Fruit fly (Drosophila melanogaster) whole organism, embryonic: ENCODE data around the gene mRpL46.

Experiments
- B-H2 ChIP-seq: fragments of 200-800 bp; sonication (Bioruptor generic); optimal IDR thresholded peaks from 2 replicates; lab custom pipeline; 2018; ENCODE audit warnings: missing biosample characterization, mild to moderate bottlenecking, missing genetic modification characterization
- BEAF-32 ChIP-seq: fragments of 200-800 bp; sonication (Bioruptor generic); optimal IDR thresholded peaks from 3 replicates; lab custom pipeline; 2017; ENCODE audit warnings: missing biosample characterization, missing genetic modification characterization, mild to moderate bottlenecking, moderate library complexity, missing genetic modification reagents
- Blimp-1 ChIP-seq: fragments of 200-800 bp; sonication (Bioruptor generic); optimal IDR thresholded peaks from 3 replicates; lab custom pipeline; 2018; ENCODE audit warnings: missing biosample characterization, missing genetic modification characterization, mild to moderate bottlenecking, moderate library complexity, missing genetic modification reagents
- Bteb2 ChIP-seq: fragments of 200-800 bp; sonication (Bioruptor generic); optimal IDR thresholded peaks from 2 replicates; lab custom pipeline; 2016; ENCODE audit warnings: missing biosample characterization, missing genetic modification characterization
- CG10565 ChIP-seq: fragments of 200-800 bp; sonication (Bioruptor generic); optimal IDR thresholded peaks from 3 replicates; lab custom pipeline; 2016; ENCODE audit warnings: missing biosample characterization, mild to moderate bottlenecking, missing genetic modification characterization
- CG11456 ChIP-seq: fragments of 200-800 bp; sonication (Bioruptor generic); IDR thresholded peaks from 3 replicates; pipeline ENCODE4 v1.3.6; 2022; ENCODE audit warnings: missing biosample characterization, missing genetic modification characterization
- CG11504 ChIP-seq: fragments of 200-800 bp; sonication (Bioruptor generic); optimal IDR thresholded peaks from 3 replicates; lab custom pipeline; 2019; ENCODE audit warnings: missing biosample characterization, mild to moderate bottlenecking, missing genetic modification characterization, moderate library complexity
- CG13287 ChIP-seq: fragments of 200-800 bp; sonication (Bioruptor generic); IDR thresholded peaks from 2 replicates; pipeline ENCODE4 v1.3.6; 2022; ENCODE audit warnings: missing biosample characterization, missing genetic modification characterization; ENCODE audit not compliant: partially characterized antibody
- CG13624 ChIP-seq: fragments of 200-800 bp; sonication (Bioruptor generic); optimal IDR thresholded peaks from 2 replicates; lab custom pipeline; 2016; ENCODE audit warnings: missing biosample characterization, missing genetic modification characterization
- CG13775 ChIP-seq: fragments of 200-800 bp; sonication (Bioruptor generic); optimal IDR thresholded peaks from 3 replicates; lab custom pipeline; 2017; ENCODE audit warnings: missing biosample characterization, mild to moderate bottlenecking, missing genetic modification characterization
- CG15269 ChIP-seq: fragments of 200-800 bp; sonication (Bioruptor generic); optimal IDR thresholded peaks from 2 replicates; lab custom pipeline; 2018; ENCODE audit warnings: missing biosample characterization, mild to moderate bottlenecking, missing genetic modification characterization, moderate library complexity
- CG15479 ChIP-seq: fragments of 200-800 bp; sonication (Bioruptor generic); optimal IDR thresholded peaks from 3 replicates; lab custom pipeline; 2019; ENCODE audit warnings: missing biosample characterization, mild to moderate bottlenecking, missing genetic modification characterization, moderate library complexity
- CG17359 ChIP-seq: fragments of 200-800 bp; sonication (Bioruptor generic); optimal IDR thresholded peaks from 3 replicates; lab custom pipeline; 2018; ENCODE audit warnings: missing biosample characterization, mild to moderate bottlenecking, missing genetic modification characterization, moderate library complexity
- CG31388 ChIP-seq: fragments of 200-800 bp; sonication (Bioruptor generic); optimal IDR thresholded peaks from 2 replicates; lab custom pipeline; 2016; ENCODE audit warnings: missing biosample characterization, missing genetic modification characterization
- CG4282 ChIP-seq: fragments of 200-800 bp; sonication (Bioruptor generic); optimal IDR thresholded peaks from 2 replicates; lab custom pipeline; 2016; ENCODE audit warnings: missing biosample characterization, missing genetic modification characterization
- CG6854 ChIP-seq: fragments of 200-800 bp; sonication (Bioruptor generic); optimal IDR thresholded peaks from 3 replicates; lab custom pipeline; 2017; ENCODE audit warnings: missing biosample characterization, mild to moderate bottlenecking, missing genetic modification characterization
- CG8924 ChIP-seq: fragments of 200-800 bp; optimal IDR thresholded peaks from 3 replicates; lab custom pipeline; 2019; ENCODE audit warnings: missing biosample characterization, mild to moderate bottlenecking, missing genetic modification characterization, moderate library complexity
- Elba2 ChIP-seq: fragments of 200-800 bp; sonication (Bioruptor generic); optimal IDR thresholded peaks from 3 replicates; lab custom pipeline; 2016; ENCODE audit warnings: missing biosample characterization, missing genetic modification characterization
- Ets65A ChIP-seq: fragments of 200-800 bp; sonication (Bioruptor generic); peaks from one replicate; lab custom pipeline; 2016; ENCODE audit warnings: missing biosample characterization, missing genetic modification characterization
- Fer1 ChIP-seq: fragments of 200-800 bp; sonication (Bioruptor generic); optimal IDR thresholded peaks from 2 replicates; lab custom pipeline; 2017; ENCODE audit warnings: missing biosample characterization, mild to moderate bottlenecking, missing genetic modification characterization
- Gug ChIP-seq: fragments of 200-800 bp; sonication (Bioruptor generic); IDR thresholded peaks from 4 replicates; pipeline ENCODE4 v1.3.6; 2022; ENCODE audit warnings: missing biosample characterization, missing genetic modification characterization
- Myb ChIP-seq: fragments of 200-800 bp; sonication (Bioruptor generic); optimal IDR thresholded peaks from 2 replicates; lab custom pipeline; 2016; ENCODE audit warnings: missing biosample characterization, missing genetic modification characterization
- Neu2 ChIP-seq: fragments of 200-800 bp; sonication (Bioruptor generic); optimal IDR thresholded peaks from 3 replicates; lab custom pipeline; 2016; ENCODE audit warnings: missing biosample characterization, missing genetic modification characterization, borderline replicate concordance
- Scr ChIP-seq: fragments of 200-800 bp; sonication (Bioruptor generic); IDR thresholded peaks from 2 replicates; pipeline ENCODE4 v1.3.6; 2022; ENCODE audit warnings: missing biosample characterization, missing genetic modification characterization; ENCODE audit not compliant: partially characterized antibody
- aop ChIP-seq: fragments of 200-800 bp; sonication (Bioruptor generic); IDR thresholded peaks from 2 replicates; pipeline ENCODE4 v1.3.6; 2022; ENCODE audit warnings: missing biosample characterization, missing genetic modification characterization
- ci ChIP-seq: fragments of 200-800 bp; sonication (Bioruptor generic); IDR thresholded peaks from 3 replicates; pipeline ENCODE4 v1.3.6; 2022; ENCODE audit warnings: missing biosample characterization, missing genetic modification characterization
- crol ChIP-seq: fragments of 200-800 bp; sonication (Bioruptor generic); IDR thresholded peaks from 2 replicates; pipeline ENCODE4 v1.3.6; 2022; ENCODE audit warnings: missing biosample characterization, missing genetic modification characterization
- cwo ChIP-seq: fragments of 200-800 bp; sonication (Bioruptor generic); optimal IDR thresholded peaks from 3 replicates; lab custom pipeline; 2017; ENCODE audit warnings: missing biosample characterization, missing genetic modification characterization, mild to moderate bottlenecking, moderate library complexity, missing genetic modification reagents
- dati ChIP-seq: fragments of 200-800 bp; sonication (Bioruptor generic); IDR thresholded peaks from 2 replicates; pipeline ENCODE4 v1.3.6; 2022; ENCODE audit warnings: missing biosample characterization, missing genetic modification characterization
- dmrt99B ChIP-seq: fragments of 200-800 bp; sonication (Bioruptor generic); optimal IDR thresholded peaks from 2 replicates; lab custom pipeline; 2018; ENCODE audit warnings: missing biosample characterization, mild to moderate bottlenecking, missing genetic modification characterization, moderate library complexity
- exex ChIP-seq: fragments of 200-800 bp; sonication (Bioruptor generic); optimal IDR thresholded peaks from 4 replicates; lab custom pipeline; 2018; ENCODE audit warnings: missing biosample characterization, mild to moderate bottlenecking, missing genetic modification characterization, moderate library complexity
- fru ChIP-seq: fragments of >200 bp; optimal IDR thresholded peaks from 2 replicates; lab custom pipeline; 2017
- ftz-f1 ChIP-seq: fragments of 200-800 bp; sonication (Bioruptor generic); optimal IDR thresholded peaks from 2 replicates; lab custom pipeline; 2016; ENCODE audit warnings: missing biosample characterization, missing genetic modification characterization
- grn ChIP-seq: fragments of 200-800 bp; sonication (Bioruptor generic); optimal IDR thresholded peaks from 3 replicates; lab custom pipeline; 2017; ENCODE audit warnings: missing biosample characterization, missing genetic modification characterization
- lov ChIP-seq, 2 experiments: fragments of 200-800 bp in 1 of 2; fragments of >200 bp in 1 of 2; sonication (Bioruptor generic) in 1 of 2; IDR thresholded peaks in 1 of 2; optimal IDR thresholded peaks in 1 of 2; 2 replicates in 1 of 2; 3 replicates in 1 of 2; pipeline versions ENCODE4 v1.3.6 to Lab custom; 2017 to 2022; ENCODE audit warnings: missing biosample characterization in 1 of 2, missing genetic modification characterization in 1 of 2
- nom ChIP-seq: fragments of 200-800 bp; sonication (Bioruptor generic); optimal IDR thresholded peaks from 2 replicates; lab custom pipeline; 2017; ENCODE audit warnings: missing biosample characterization, missing genetic modification characterization, mild to moderate bottlenecking, moderate library complexity, missing genetic modification reagents
- otp ChIP-seq: fragments of 200-800 bp; sonication (Bioruptor generic); IDR thresholded peaks from 3 replicates; pipeline ENCODE4, ENCODE4 v1.3.6; 2022; ENCODE audit warnings: missing biosample characterization, missing genetic modification characterization
- pum ChIP-seq: fragments of 200-800 bp; sonication (Bioruptor generic); optimal IDR thresholded peaks from 2 replicates; lab custom pipeline; 2016; ENCODE audit warnings: missing biosample characterization, missing genetic modification characterization
- rib ChIP-seq: fragments of 200-800 bp; sonication (Bioruptor generic); IDR thresholded peaks from 2 replicates; pipeline ENCODE4 v1.3.6; 2022; ENCODE audit warnings: missing biosample characterization, missing genetic modification characterization
- row ChIP-seq: fragments of 200-800 bp; sonication (Bioruptor generic); IDR thresholded peaks from 3 replicates; pipeline ENCODE4 v1.3.6; 2022; ENCODE audit warnings: missing biosample characterization, missing genetic modification characterization
- sna ChIP-seq: fragments of 200-800 bp; sonication (Bioruptor generic); IDR thresholded peaks from 2 replicates; pipeline ENCODE4 v1.3.6; 2022; ENCODE audit warnings: missing biosample characterization, missing genetic modification characterization; ENCODE audit not compliant: partially characterized antibody
- sqz ChIP-seq: fragments of 200-800 bp; sonication (Bioruptor generic); optimal IDR thresholded peaks from 3 replicates; lab custom pipeline; 2018; ENCODE audit warnings: missing biosample characterization, mild to moderate bottlenecking, missing genetic modification characterization
- tap ChIP-seq: fragments of 200-800 bp; optimal IDR thresholded peaks from 3 replicates; lab custom pipeline; 2019; ENCODE audit warnings: missing biosample characterization, mild to moderate bottlenecking, missing genetic modification characterization, moderate library complexity
- unc-4 ChIP-seq: fragments of 200-800 bp; sonication (Bioruptor generic); IDR thresholded peaks from 2 replicates; pipeline ENCODE4 v1.3.6; 2022; ENCODE audit warnings: missing biosample characterization, missing genetic modification characterization; ENCODE audit not compliant: partially characterized antibody
- vvl ChIP-seq: fragments of 200-800 bp; sonication (Bioruptor generic); IDR thresholded peaks from 2 replicates; pipeline ENCODE4 v1.3.6; 2022; ENCODE audit warnings: missing biosample characterization, missing genetic modification characterization
- wek ChIP-seq: fragments of 200-800 bp; sonication (Bioruptor generic); optimal IDR thresholded peaks from 3 replicates; lab custom pipeline; 2018; ENCODE audit warnings: missing biosample characterization, mild to moderate bottlenecking, missing genetic modification characterization, moderate library complexity
- yki ChIP-seq: fragments of >200 bp; optimal IDR thresholded peaks from 3 replicates; lab custom pipeline; 2018
- zen2 ChIP-seq: fragments of 200-800 bp; sonication (Bioruptor generic); IDR thresholded peaks from 3 replicates; pipeline ENCODE4 v1.3.6; 2022; ENCODE audit warnings: missing biosample characterization, missing genetic modification characterization; ENCODE audit not compliant: partially characterized antibody

mRpL46 gene

dm6 chr3L:1754262-1754661 is 23.0 kb upstream of the mRpL46 start:
- TF ChIP-seq CG11456, result no peak
- no peak for TF ChIP-seq otp (GFP tag; lab: Robert Waterston, UW)
- TF ChIP-seq wek, result no peak
- TF ChIP-seq CG13775 (GFP tag; lab: Kevin White, UChicago), result no peak
- TF ChIP-seq CG11504 (tag; lab: Kevin White, UChicago), result no peak
- no peak for TF ChIP-seq Myb (GFP tag; lab: Kevin White, UChicago)
- no peak for TF ChIP-seq Gug (GFP tag; lab: Robert Waterston, UW)
- no peak for TF ChIP-seq aop (GFP tag; lab: Robert Waterston, UW)
- TF ChIP-seq Scr (GFP tag; lab: Robert Waterston, UW), result no peak

dm6 chr3L:1754935-1755334 is 22.3 kb upstream of the mRpL46 start:
- TF ChIP-seq Neu2 (GFP tag; lab: Kevin White, UChicago), result no peak
- TF ChIP-seq cwo (GFP tag; lab: Kevin White, UChicago), result peak; percentile 23
- TF ChIP-seq Blimp-1, result peak; percentile 82
- no peak for TF ChIP-seq dati (GFP tag; lab: Robert Waterston, UW)
- peak; percentile 20 for TF ChIP-seq grn
- no peak for TF ChIP-seq BEAF-32 (GFP tag; lab: Kevin White, UChicago)
- TF ChIP-seq CG10565 (GFP tag; lab: Kevin White, UChicago), result no peak
- no peak for TF ChIP-seq lov (optimal IDR thresholded peaks at IDR 0.05; lab: Kevin White, UChicago)
- TF ChIP-seq lov (GFP tag; IDR thresholded peaks at IDR 0.05; lab: Robert Waterston, UW), result 0 out of 3 replicates have a peak, but pooled peaks have one; percentile 36
- peak; percentile 47 for TF ChIP-seq vvl

dm6 chr3L:1755458-1755984 is 21.7 kb upstream of the mRpL46 start, which contains the start of gene Cht2:
Gene Cht2, minus strand, starts transcription at chr3L:1755934.
- peak; percentile 43 for TF ChIP-seq Ets65A (GFP tag; lab: Kevin White, UChicago)
- TF ChIP-seq CG6854 (GFP tag; lab: Kevin White, UChicago), result peak; percentile 23
- no peak for TF ChIP-seq crol (GFP tag; lab: Robert Waterston, UW)
- TF ChIP-seq ftz-f1 (GFP tag; lab: Kevin White, UChicago), result peak; percentile 25
- peak; percentile 58; the same call in 1 of the 3 replicates for TF ChIP-seq ci (GFP tag; lab: Robert Waterston, UW)
- TF ChIP-seq B-H2 (GFP tag; lab: Kevin White, UChicago), result no peak
- no peak for TF ChIP-seq Elba2 (GFP tag; lab: Kevin White, UChicago)
- TF ChIP-seq exex, result no peak
- TF ChIP-seq CG17359 (tag; lab: Kevin White, UChicago), result no peak
- no peak for TF ChIP-seq fru
- TF ChIP-seq nom (GFP tag; lab: Kevin White, UChicago), result peak; percentile 52
- no peak for TF ChIP-seq CG15479 (GFP tag; lab: Kevin White, UChicago)
- TF ChIP-seq CG8924 (tag; lab: Kevin White, UChicago), result no peak
- TF ChIP-seq sqz, result no peak
- TF ChIP-seq row (GFP tag; lab: Robert Waterston, UW), result no peak; the same call in 2 of the 3 replicates
- peak; percentile 49 for TF ChIP-seq CG15269 (tag; lab: Kevin White, UChicago)
- no peak for TF ChIP-seq CG13624 (GFP tag; lab: Kevin White, UChicago)
- TF ChIP-seq Bteb2 (GFP tag; lab: Kevin White, UChicago), result no peak
- 0 out of 3 replicates have a peak, but pooled peaks have one; percentile 38 for TF ChIP-seq zen2 (GFP tag; lab: Robert Waterston, UW)
- TF ChIP-seq pum (GFP tag; lab: Kevin White, UChicago), result no peak
- TF ChIP-seq tap (tag; lab: Kevin White, UChicago), result no peak
- TF ChIP-seq CG4282 (GFP tag; lab: Kevin White, UChicago), result no peak
- no peak for TF ChIP-seq Fer1 (GFP tag; lab: Kevin White, UChicago)
- TF ChIP-seq yki (lab: Kevin White, UChicago), result no peak
- TF ChIP-seq CG31388 (GFP tag; lab: Kevin White, UChicago), result no peak
- TF ChIP-seq dmrt99B, result no peak
- peak; percentile 3; the same call in 1 of the 2 replicates for TF ChIP-seq CG13287 (GFP tag; lab: Robert Waterston, UW)
- peak; percentile 21; the same call in 1 of the 2 replicates for TF ChIP-seq unc-4 (GFP tag; lab: Robert Waterston, UW)
- TF ChIP-seq sna (GFP tag; lab: Robert Waterston, UW), result peak; percentile 27; the same call in 1 of the 2 replicates
- TF ChIP-seq rib, result peak; percentile 17; the same call in 1 of the 2 replicates
